Fruit fly (Drosophila melanogaster) whole organism, wandering third instar larva: ENCODE results near the gene CG6118.
A peak's percentile ranks its signal among the peaks of the same experiment; 100 is the strongest.

Experiments
- CG32264 ChIP-seq: fragments of 200-800 bp; sonication (Bioruptor generic); optimal IDR thresholded peaks from 2 replicates; lab custom pipeline; 2016; ENCODE audit warnings: missing biosample characterization, missing genetic modification characterization
- CrebA ChIP-seq: fragments of 200-800 bp; sonication (Bioruptor generic); optimal IDR thresholded peaks from 2 replicates; lab custom pipeline; 2016; ENCODE audit warnings: missing biosample characterization, mild to moderate bottlenecking, missing genetic modification characterization, borderline replicate concordance
- Dif ChIP-seq: fragments of 200-275, 200-300 bp; sonication (Bioruptor generic); optimal IDR thresholded peaks from 2 replicates; lab custom pipeline; 2018; ENCODE audit warnings: missing biosample characterization, missing genetic modification characterization; ENCODE audit not compliant: partially characterized antibody
- GATAd ChIP-seq: sonication (Bioruptor generic); optimal IDR thresholded peaks from 2 replicates; lab custom pipeline; 2016; ENCODE audit warnings: missing biosample characterization, missing genetic modification characterization
- HLH106 ChIP-seq: fragments of 200-800 bp; optimal IDR thresholded peaks from 3 replicates; lab custom pipeline; 2019; ENCODE audit warnings: missing biosample characterization, mild to moderate bottlenecking, missing genetic modification characterization, moderate library complexity
- Hnf4 ChIP-seq: fragments of 200-800 bp; sonication (Bioruptor generic); optimal IDR thresholded peaks from 2 replicates; lab custom pipeline; 2016; ENCODE audit warnings: missing biosample characterization, mild to moderate bottlenecking, missing genetic modification characterization
- Hr83 ChIP-seq: fragments of 200-300 bp; sonication (Bioruptor generic); optimal IDR thresholded peaks from 2 replicates; lab custom pipeline; 2016; ENCODE audit warnings: missing biosample characterization, mild to moderate bottlenecking, missing genetic modification characterization, moderate library complexity; ENCODE audit not compliant: poor library complexity, severe bottlenecking
- Myc ChIP-seq: fragments of >200 bp; optimal IDR thresholded peaks from 2 replicates; lab custom pipeline; 2017
- OdsH ChIP-seq: fragments of 200-800 bp; sonication (Bioruptor generic); optimal IDR thresholded peaks from 2 replicates; lab custom pipeline; 2016; ENCODE audit warnings: missing biosample characterization, mild to moderate bottlenecking, missing genetic modification characterization
- Sp1 ChIP-seq: fragments of 200-800 bp; sonication (Bioruptor generic); optimal IDR thresholded peaks from 3 replicates; lab custom pipeline; 2019; ENCODE audit warnings: missing biosample characterization, mild to moderate bottlenecking, missing genetic modification characterization, moderate library complexity
- dmrt93B ChIP-seq: fragments of 200-800 bp; sonication (Bioruptor generic); optimal IDR thresholded peaks from 2 replicates; lab custom pipeline; 2018; ENCODE audit warnings: missing biosample characterization, mild to moderate bottlenecking, missing genetic modification characterization
- pan ChIP-seq: fragments of >200 bp; optimal IDR thresholded peaks from 2 replicates; lab custom pipeline; 2017
- psq ChIP-seq: fragments of 200-800 bp; sonication (Bioruptor generic); optimal IDR thresholded peaks from 3 replicates; lab custom pipeline; 2017; ENCODE audit warnings: missing biosample characterization, mild to moderate bottlenecking, missing genetic modification characterization, moderate library complexity
- sage ChIP-seq: fragments of 200-800 bp; sonication (Bioruptor generic); optimal IDR thresholded peaks from 2 replicates; lab custom pipeline; 2016; ENCODE audit warnings: missing biosample characterization, mild to moderate bottlenecking, missing genetic modification characterization

- TF ChIP-seq HLH106: peak; percentile 14
- no peak for TF ChIP-seq GATAd
- peak; percentile 59 for TF ChIP-seq Hnf4 (GFP tag; lab: Kevin White, UChicago)
- TF ChIP-seq pan (lab: Kevin White, UChicago): no peak
- no peak for TF ChIP-seq Dif (GFP tag; lab: Kevin White, UChicago)
- peak; percentile 53 for TF ChIP-seq psq (GFP tag; lab: Kevin White, UChicago)
- peak; percentile 21 for TF ChIP-seq Hr83 (GFP tag; lab: Kevin White, UChicago)
- no peak for TF ChIP-seq CrebA
- TF ChIP-seq dmrt93B (GFP tag; lab: Kevin White, UChicago): peak; percentile 17
- no peak for TF ChIP-seq CG32264 (GFP tag; lab: Kevin White, UChicago)
- peak; percentile 13 for TF ChIP-seq Myc (lab: Kevin White, UChicago)
- TF ChIP-seq sage (GFP tag; lab: Kevin White, UChicago): no peak
- TF ChIP-seq OdsH (GFP tag; lab: Kevin White, UChicago): peak; percentile 35
- TF ChIP-seq Sp1 (GFP tag; lab: Kevin White, UChicago): peak; percentile 17
Observed at dm6 chr3R:15408131-15408731, 26.3 kb downstream of the CG6118 start, which contains the start of gene Atx2.
